Worm (Caenorhabditis elegans) whole organism, L4 larva: ENCODE data around the gene F23F1.10.

Source experiments
- F26F4.8 ChIP-seq: fragments of 200-800 bp; sonication (Bioruptor generic); conservative IDR thresholded peaks from 2 replicates; pipeline ENCODE4 v1.3.6; 2022; ENCODE audit warnings: missing genetic modification characterization, missing compliant biosample characterization
- F49E8.2 ChIP-seq: sonication (generic microtip); optimal IDR thresholded peaks from 2 replicates; lab custom pipeline; 2016; ENCODE audit warnings: missing compliant biosample characterization, mild to moderate bottlenecking, missing genetic modification characterization, borderline replicate concordance
- Y105C5A.15 ChIP-seq: fragments of 200-800 bp; sonication (Bioruptor generic); IDR thresholded peaks from 2 replicates; pipeline ENCODE4 v1.3.6; 2022; ENCODE audit warnings: missing genetic modification characterization, missing compliant biosample characterization
- ZK337.2 ChIP-seq: fragments of 200-800 bp; sonication (Bioruptor generic); IDR thresholded peaks from 2 replicates; pipeline ENCODE4 v1.3.6; 2022; ENCODE audit warnings: missing genetic modification reagents, missing genetic modification characterization, missing compliant biosample characterization
- ZK546.5 ChIP-seq, 2 experiments: sonication (generic microtip); optimal IDR thresholded peaks; 2 replicates each; lab custom pipeline; 2017; ENCODE audit warnings: missing biosample characterization in 2 of 2, missing genetic modification characterization in 2 of 2
- aly-2 ChIP-seq: sonication (generic microtip); optimal IDR thresholded peaks from 2 replicates; lab custom pipeline; 2018; ENCODE audit warnings: missing biosample characterization, missing genetic modification characterization
- ama-1 ChIP-seq: fragments of 150-350 bp; optimal IDR thresholded peaks from 2 replicates; lab custom pipeline; 2014; ENCODE audit warnings: inconsistent platforms, mixed read lengths
- arid-1 ChIP-seq: fragments of 200-800 bp; sonication (Bioruptor generic); conservative IDR thresholded peaks from 2 replicates; pipeline ENCODE4 v1.3.6; 2022; ENCODE audit warnings: missing genetic modification reagents, missing genetic modification characterization, missing compliant biosample characterization
- attf-4 ChIP-seq: sonication (generic microtip); optimal IDR thresholded peaks from 3 replicates; lab custom pipeline; 2017; ENCODE audit warnings: missing biosample characterization, missing genetic modification characterization
- ceh-20 ChIP-seq: fragments of 200-800 bp; sonication (Bioruptor generic); IDR thresholded peaks from 2 replicates; pipeline ENCODE4 v1.3.6; 2022; ENCODE audit warnings: missing genetic modification reagents, missing genetic modification characterization, missing compliant biosample characterization
- ceh-28 ChIP-seq: fragments of 150-350 bp; optimal IDR thresholded peaks from 2 replicates; lab custom pipeline; 2014; ENCODE audit warnings: missing biosample characterization, missing genetic modification reagents, missing genetic modification characterization
- ceh-32 ChIP-seq: sonication (generic microtip); optimal IDR thresholded peaks from 2 replicates; lab custom pipeline; 2016; ENCODE audit warnings: mild to moderate bottlenecking, missing genetic modification characterization, missing compliant biosample characterization; ENCODE audit not compliant: poor library complexity
- ceh-82 ChIP-seq: sonication (generic microtip); optimal IDR thresholded peaks from 2 replicates; lab custom pipeline; 2017; ENCODE audit warnings: missing biosample characterization, missing genetic modification characterization
- ces-1 ChIP-seq: fragments of 150-350 bp; sonication (generic microtip); optimal IDR thresholded peaks from 4 replicates; lab custom pipeline; 2014; ENCODE audit warnings: missing biosample characterization, missing genetic modification reagents, missing genetic modification characterization
- ctbp-1 ChIP-seq: fragments of 200-800 bp; sonication (Bioruptor generic); IDR thresholded peaks from 2 replicates; pipeline ENCODE4 v1.3.6; 2022; ENCODE audit warnings: missing genetic modification reagents, missing genetic modification characterization, missing compliant biosample characterization
- daf-12 ChIP-seq: fragments of 150-350 bp; optimal IDR thresholded peaks from 2 replicates; lab custom pipeline; 2014; ENCODE audit warnings: missing biosample characterization, missing genetic modification reagents, missing genetic modification characterization
- daf-19 ChIP-seq: fragments of 200-800 bp; sonication (Bioruptor generic); conservative IDR thresholded peaks from 2 replicates; pipeline ENCODE4 v1.3.6; 2022; ENCODE audit warnings: missing genetic modification characterization, missing compliant biosample characterization
- dmd-6 ChIP-seq: fragments of 200-800 bp; sonication (Bioruptor generic); IDR thresholded peaks from 2 replicates; pipeline ENCODE4 v1.3.6; 2022; ENCODE audit warnings: missing genetic modification reagents, missing genetic modification characterization, missing compliant biosample characterization
- dve-1 ChIP-seq: sonication (generic microtip); optimal IDR thresholded peaks from 2 replicates; lab custom pipeline; 2017; ENCODE audit warnings: antibody characterized with exemption, mild to moderate bottlenecking, missing genetic modification characterization, missing compliant biosample characterization; ENCODE audit not compliant: insufficient read depth
- egl-43 ChIP-seq: fragments of 200-800 bp; sonication (Bioruptor generic); IDR thresholded peaks from 2 replicates; pipeline ENCODE4 v1.3.6; 2022; ENCODE audit warnings: missing genetic modification reagents, missing genetic modification characterization, missing compliant biosample characterization
- fkh-10 ChIP-seq: fragments of 150-350 bp; optimal IDR thresholded peaks from 2 replicates; lab custom pipeline; 2014; ENCODE audit warnings: missing biosample characterization, missing genetic modification reagents, missing genetic modification characterization
- gei-8 ChIP-seq: fragments of 200-800 bp; sonication (Bioruptor generic); optimal IDR thresholded peaks from 2 replicates; lab custom pipeline; 2018; ENCODE audit warnings: mild to moderate bottlenecking, missing genetic modification characterization, missing compliant biosample characterization
- hif-1 ChIP-seq, 2 experiments: sonication (generic microtip); optimal IDR thresholded peaks; 2 replicates each; lab custom pipeline; 2016 to 2017; ENCODE audit warnings: missing compliant biosample characterization in 2 of 2, missing genetic modification characterization in 2 of 2, missing genetic modification reagents in 2 of 2, missing genotype in 2 of 2, mild to moderate bottlenecking in 1 of 2
- hlh-11 ChIP-seq: fragments of 200-800 bp; sonication (Bioruptor generic); optimal IDR thresholded peaks from 2 replicates; lab custom pipeline; 2018; ENCODE audit warnings: mild to moderate bottlenecking, missing genetic modification characterization, missing compliant biosample characterization
- jun-1 ChIP-seq: fragments of 150-350 bp; optimal IDR thresholded peaks from 2 replicates; lab custom pipeline; 2014; ENCODE audit warnings: missing biosample characterization, missing genetic modification reagents, missing genetic modification characterization
- lin-38 ChIP-seq: fragments of 200-800 bp; sonication (Bioruptor generic); IDR thresholded peaks from 2 replicates; pipeline ENCODE4 v1.3.6; 2022; ENCODE audit warnings: missing genetic modification reagents, missing genetic modification characterization, missing compliant biosample characterization
- lir-3 ChIP-seq: sonication (generic microtip); optimal IDR thresholded peaks from 2 replicates; lab custom pipeline; 2016; ENCODE audit warnings: mild to moderate bottlenecking, missing genetic modification characterization, missing compliant biosample characterization
- madf-9 ChIP-seq: fragments of 200-800 bp; sonication (Bioruptor generic); conservative IDR thresholded peaks from 2 replicates; pipeline ENCODE4 v1.3.6; 2022; ENCODE audit warnings: missing genetic modification reagents, missing genetic modification characterization, missing compliant biosample characterization
- mdl-1 ChIP-seq, 2 experiments: fragments of 150-350 bp in 1 of 2; sonication (generic microtip) in 1 of 2; optimal IDR thresholded peaks; 2 replicates each; lab custom pipeline; 2014 to 2017; ENCODE audit warnings: missing biosample characterization in 2 of 2, missing genetic modification characterization in 2 of 2
- mdt-29 ChIP-seq: fragments of 200-800 bp; sonication (Bioruptor generic); IDR thresholded peaks from 2 replicates; pipeline ENCODE4 v1.3.6; 2022; ENCODE audit warnings: missing genetic modification reagents, missing genetic modification characterization, missing compliant biosample characterization
- mxl-2 ChIP-seq: fragments of 200-800 bp; sonication (Bioruptor generic); conservative IDR thresholded peaks from 2 replicates; pipeline ENCODE4 v1.3.6; 2022; ENCODE audit warnings: missing genetic modification reagents, missing genetic modification characterization, missing compliant biosample characterization
- nhr-10 ChIP-seq: fragments of 150-350 bp; optimal IDR thresholded peaks from 2 replicates; lab custom pipeline; 2014; ENCODE audit warnings: missing biosample characterization, missing genetic modification characterization
- nhr-102 ChIP-seq: sonication (generic microtip); optimal IDR thresholded peaks from 2 replicates; lab custom pipeline; 2016; ENCODE audit warnings: mild to moderate bottlenecking, missing genetic modification characterization, moderate library complexity, missing compliant biosample characterization
- nhr-111 ChIP-seq: fragments of 200-800 bp; sonication (Bioruptor generic); optimal IDR thresholded peaks from 2 replicates; lab custom pipeline; 2018; ENCODE audit warnings: mild to moderate bottlenecking, missing genetic modification characterization, missing compliant biosample characterization
- nhr-237 ChIP-seq: sonication (generic microtip); optimal IDR thresholded peaks from 2 replicates; lab custom pipeline; 2017; ENCODE audit warnings: missing biosample characterization, missing genetic modification characterization
- nhr-42 ChIP-seq: fragments of 200-800 bp; sonication (Bioruptor generic); IDR thresholded peaks from 2 replicates; pipeline ENCODE4 v1.3.6; 2022; ENCODE audit warnings: missing genetic modification characterization, missing compliant biosample characterization
- nhr-6 ChIP-seq: fragments of 150-350 bp; optimal IDR thresholded peaks from 2 replicates; lab custom pipeline; 2014; ENCODE audit warnings: missing biosample characterization, missing genetic modification characterization
- rbr-2 ChIP-seq: sonication (generic microtip); optimal IDR thresholded peaks from 2 replicates; lab custom pipeline; 2016; ENCODE audit warnings: missing genotype, missing genetic modification characterization, missing compliant biosample characterization
- snpc-1.2 ChIP-seq: fragments of 200-800 bp; sonication (Bioruptor generic); IDR thresholded peaks from 2 replicates; pipeline ENCODE4 v1.3.6; 2022; ENCODE audit warnings: missing genetic modification reagents, missing genetic modification characterization, missing compliant biosample characterization
- snpc-4 ChIP-seq: fragments of 150-350 bp; optimal IDR thresholded peaks from 2 replicates; lab custom pipeline; 2014; ENCODE audit warnings: missing biosample characterization, missing genetic modification characterization
- tra-1 ChIP-seq: fragments of 200-800 bp; sonication (Bioruptor generic); IDR thresholded peaks from 2 replicates; pipeline ENCODE4 v1.3.6; 2022; ENCODE audit warnings: missing genetic modification reagents, missing genetic modification characterization, missing compliant biosample characterization
- unc-62 ChIP-seq, 3 experiments: fragments of 150-350 bp in 1 of 3; sonication (generic microtip); optimal IDR thresholded peaks in 2 of 3; peaks in 1 of 3; 1 replicate in 1 of 3; 2 replicates in 2 of 3; lab custom pipeline; 2014 to 2017; ENCODE audit warnings: missing biosample characterization in 3 of 3, missing genetic modification characterization in 3 of 3, missing genetic modification reagents in 3 of 3, missing genotype in 1 of 3
- zip-11 ChIP-seq: fragments of 200-800 bp; sonication (Bioruptor generic); IDR thresholded peaks from 2 replicates; pipeline ENCODE4 v1.3.6; 2022; ENCODE audit warnings: missing genetic modification characterization, missing compliant biosample characterization
- ztf-7 ChIP-seq: fragments of 150-350 bp; optimal IDR thresholded peaks from 2 replicates; lab custom pipeline; 2014; ENCODE audit warnings: missing biosample characterization, missing genetic modification characterization

F23F1.10 gene

DNA sequence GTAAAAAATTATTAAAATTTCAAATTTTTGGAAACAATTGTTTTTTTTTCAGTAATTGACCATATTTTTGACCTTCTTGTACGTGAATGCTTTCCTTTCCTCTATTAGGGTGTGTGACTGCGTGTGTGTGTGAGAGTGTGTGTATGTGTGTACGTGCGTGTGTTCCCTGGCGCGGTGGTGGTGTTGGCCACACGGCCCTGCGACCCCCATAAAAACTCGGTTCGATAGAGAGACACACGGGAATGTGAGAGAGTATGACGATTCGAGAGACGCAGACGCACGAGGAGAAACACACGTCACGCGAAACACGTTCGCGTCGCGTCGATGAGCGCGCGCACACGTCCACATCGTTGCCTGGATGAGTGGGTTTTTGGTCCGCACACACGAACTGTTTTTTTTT is 23.0 kb downstream of the F23F1.10 start (continued):
- TF ChIP-seq nhr-237 (tag; lab: Kevin White, UChicago): no peak
- TF ChIP-seq F49E8.2 (tag; lab: Kevin White, UChicago): no peak
- no peak for TF ChIP-seq ceh-82 (tag; lab: Kevin White, UChicago)
- peak; percentile 86 for TF ChIP-seq rbr-2 (tag; lab: Kevin White, UChicago)
- TF ChIP-seq nhr-111 (GFP tag; lab: Kevin White, UChicago): no peak
- peak; percentile 69 for TF ChIP-seq ctbp-1
- TF ChIP-seq daf-19 (GFP tag; lab: Robert Waterston, UW): no peak
- TF ChIP-seq aly-2 (tag; lab: Kevin White, UChicago): no peak
- TF ChIP-seq hlh-11 (tag; lab: Kevin White, UChicago): peak; percentile 92
- no peak for TF ChIP-seq mdt-29
- no peak for TF ChIP-seq ZK337.2 (GFP tag; lab: Robert Waterston, UW)
- TF ChIP-seq nhr-42 (GFP tag; lab: Robert Waterston, UW): no peak
- no peak for TF ChIP-seq ZK546.5 (tag; optimal IDR thresholded peaks at IDR 0.05; lab: Kevin White, UChicago)
- no peak for TF ChIP-seq gei-8
- TF ChIP-seq fkh-10 (GFP tag; lab: Kevin White, UChicago): peak; percentile 28
- no peak for TF ChIP-seq Y105C5A.15 (GFP tag; lab: Robert Waterston, UW)
- no peak for TF ChIP-seq zip-11 (GFP tag; lab: Robert Waterston, UW)
- TF ChIP-seq dmd-6: peak; percentile 77
- no peak for TF ChIP-seq mxl-2 (GFP tag; lab: Robert Waterston, UW)
- TF ChIP-seq dve-1 (tag; lab: Kevin White, UChicago): peak; percentile 80
- no peak for TF ChIP-seq F26F4.8 (GFP tag; lab: Robert Waterston, UW)
- TF ChIP-seq mdl-1 (tag; optimal IDR thresholded peaks at IDR 0.05; lab: Kevin White, UChicago): peak; percentile 77 to 97
- no peak for TF ChIP-seq ces-1 (GFP tag; lab: Kevin White, UChicago)

DNA sequence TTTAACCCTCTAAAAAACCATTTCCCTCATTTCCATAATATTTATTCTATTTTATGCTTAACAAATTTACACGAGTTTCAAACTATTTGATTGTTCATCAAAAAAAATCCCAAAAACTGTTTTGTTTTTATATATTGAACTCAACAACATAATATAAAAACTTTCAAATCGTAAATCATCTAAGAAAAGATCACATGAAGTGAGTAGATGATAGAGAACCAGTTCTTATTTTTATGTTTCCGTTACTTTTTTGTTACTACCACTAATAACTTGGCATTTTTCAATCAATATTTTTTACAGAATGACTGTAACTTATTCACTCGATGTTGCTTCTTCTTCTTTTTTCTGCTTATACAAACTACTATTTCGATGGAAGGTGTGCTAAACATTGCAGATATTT is 29.1 kb downstream of the F23F1.10 start, which contains the start of gene best-3:
Gene best-3 (plus strand): TSS at position 301 of the 400 bp plus-strand sequence.
- TF ChIP-seq lin-38 (GFP tag; lab: Robert Waterston, UW) (no peak), egl-43 (GFP tag; lab: Robert Waterston, UW) (no peak), nhr-111 (GFP tag; lab: Kevin White, UChicago) (no peak), snpc-4 (no peak), nhr-10 (tag; lab: Kevin White, UChicago) (no peak), madf-9 (no peak), fkh-10 (GFP tag; lab: Kevin White, UChicago) (no peak), nhr-42 (GFP tag; lab: Robert Waterston, UW) (no peak), arid-1 (GFP tag; lab: Robert Waterston, UW) (no peak), nhr-6 (no peak), lir-3 (no peak), Y105C5A.15 (GFP tag; lab: Robert Waterston, UW) (no peak), snpc-1.2 (GFP tag; lab: Robert Waterston, UW) (no peak), ceh-20 (GFP tag; lab: Robert Waterston, UW) (no peak), gei-8 (no peak), ama-1 (lab: Kevin White, UChicago) (no peak), hif-1 (tag; optimal IDR thresholded peaks at IDR 0.05; lab: Kevin White, UChicago) (no peak), jun-1 (no peak), ceh-28 (tag; lab: Kevin White, UChicago) (no peak)
- TF ChIP-seq, all 104 proteins: peak for 0

DNA sequence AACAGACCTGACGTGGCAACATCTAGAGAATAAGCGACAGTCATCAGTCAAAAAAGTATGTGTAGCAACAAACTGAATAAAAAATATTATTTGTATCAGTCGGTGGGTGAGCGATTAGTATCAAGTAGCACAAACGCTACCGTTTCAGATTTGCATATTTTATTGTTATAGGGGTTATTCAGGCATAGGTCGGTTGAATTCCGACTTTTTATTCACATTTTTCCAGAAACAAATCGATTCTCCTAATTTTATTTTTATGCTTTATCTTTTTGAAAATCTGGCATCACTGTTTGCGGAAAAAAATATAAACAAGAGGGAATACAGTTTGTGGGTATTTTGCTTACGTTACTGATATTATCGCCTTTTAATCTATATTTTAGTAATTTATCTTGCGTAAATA is 30.0 kb downstream of the F23F1.10 start, which contains the start of gene best-4:
Gene best-4 (minus strand): TSS at position 101 of the 400 bp plus-strand sequence.
- TF ChIP-seq ztf-7 (tag; lab: Kevin White, UChicago) (no peak), nhr-10 (tag; lab: Kevin White, UChicago) (no peak), unc-62 (GFP tag; optimal IDR thresholded peaks at IDR 0.05 in 1 of 2; lab: Kevin White, UChicago) (no peak), unc-62 (tag; optimal IDR thresholded peaks at IDR 0.05; lab: Kevin White, UChicago) (no peak), tra-1 (GFP tag; lab: Robert Waterston, UW) (no peak), Y105C5A.15 (GFP tag; lab: Robert Waterston, UW) (no peak), daf-12 (tag; lab: Kevin White, UChicago) (no peak), lin-38 (GFP tag; lab: Robert Waterston, UW) (no peak), nhr-102 (no peak), zip-11 (GFP tag; lab: Robert Waterston, UW) (no peak), attf-4 (no peak), ceh-32 (tag; lab: Kevin White, UChicago) (no peak)
